Fruit fly (Drosophila melanogaster) whole organism, wandering third instar larva: ENCODE measurements around the gene GIIIspla2.

ENCODE experiments used
- Abd-B ChIP-seq: fragments of >200 bp; optimal IDR thresholded peaks from 2 replicates; lab custom pipeline; 2017; ENCODE audit warnings: missing biosample characterization, missing genetic modification characterization
- CG32264 ChIP-seq: fragments of 200-800 bp; sonication (Bioruptor generic); optimal IDR thresholded peaks from 2 replicates; lab custom pipeline; 2016; ENCODE audit warnings: missing biosample characterization, missing genetic modification characterization
- CG9705 ChIP-seq: fragments of 200-800 bp; sonication (Bioruptor generic); optimal IDR thresholded peaks from 2 replicates; lab custom pipeline; 2018; ENCODE audit warnings: missing biosample characterization, mild to moderate bottlenecking, missing genetic modification characterization
- CrebA ChIP-seq: fragments of 200-800 bp; sonication (Bioruptor generic); optimal IDR thresholded peaks from 2 replicates; lab custom pipeline; 2016; ENCODE audit warnings: missing biosample characterization, mild to moderate bottlenecking, missing genetic modification characterization, borderline replicate concordance
- Dfd ChIP-seq: fragments of >200 bp; optimal IDR thresholded peaks from 2 replicates; lab custom pipeline; 2017; ENCODE audit warnings: missing biosample characterization, missing genetic modification characterization
- Dif ChIP-seq: fragments of 200-275, 200-300 bp; sonication (Bioruptor generic); optimal IDR thresholded peaks from 2 replicates; lab custom pipeline; 2018; ENCODE audit warnings: missing biosample characterization, missing genetic modification characterization; ENCODE audit not compliant: partially characterized antibody
- GATAd ChIP-seq: sonication (Bioruptor generic); optimal IDR thresholded peaks from 2 replicates; lab custom pipeline; 2016; ENCODE audit warnings: missing biosample characterization, missing genetic modification characterization
- HLH106 ChIP-seq: fragments of 200-800 bp; optimal IDR thresholded peaks from 3 replicates; lab custom pipeline; 2019; ENCODE audit warnings: missing biosample characterization, mild to moderate bottlenecking, missing genetic modification characterization, moderate library complexity
- Hnf4 ChIP-seq: fragments of 200-800 bp; sonication (Bioruptor generic); optimal IDR thresholded peaks from 2 replicates; lab custom pipeline; 2016; ENCODE audit warnings: missing biosample characterization, mild to moderate bottlenecking, missing genetic modification characterization
- Hr78 ChIP-seq: fragments of >200 bp; optimal IDR thresholded peaks from 2 replicates; lab custom pipeline; 2017; ENCODE audit warnings: missing biosample characterization, missing genetic modification characterization
- Hr83 ChIP-seq: fragments of 200-300 bp; sonication (Bioruptor generic); optimal IDR thresholded peaks from 2 replicates; lab custom pipeline; 2016; ENCODE audit warnings: missing biosample characterization, mild to moderate bottlenecking, missing genetic modification characterization, moderate library complexity; ENCODE audit not compliant: poor library complexity, severe bottlenecking
- Jra ChIP-seq: sonication (Bioruptor generic); optimal IDR thresholded peaks from 2 replicates; lab custom pipeline; 2016; ENCODE audit warnings: missing biosample characterization, missing genetic modification characterization
- Mio ChIP-seq: sonication (Bioruptor generic); optimal IDR thresholded peaks from 2 replicates; lab custom pipeline; 2016; ENCODE audit warnings: missing biosample characterization, missing genetic modification characterization
- Myc ChIP-seq: fragments of >200 bp; optimal IDR thresholded peaks from 2 replicates; lab custom pipeline; 2017
- N ChIP-seq: fragments of >200 bp; optimal IDR thresholded peaks from 2 replicates; lab custom pipeline; 2018; ENCODE audit warnings: missing biosample characterization, missing external identifiers, missing genetic modification characterization
- OdsH ChIP-seq: fragments of 200-800 bp; sonication (Bioruptor generic); optimal IDR thresholded peaks from 2 replicates; lab custom pipeline; 2016; ENCODE audit warnings: missing biosample characterization, mild to moderate bottlenecking, missing genetic modification characterization
- Rel ChIP-seq, 2 experiments: fragments of 200-800 bp; sonication (Bioruptor generic) in 1 of 2; optimal IDR thresholded peaks; 2 replicates in 1 of 2; 3 replicates in 1 of 2; lab custom pipeline; 2016 to 2019; ENCODE audit warnings: mild to moderate bottlenecking in 2 of 2, missing biosample characterization in 2 of 2, missing genetic modification characterization in 2 of 2, moderate library complexity in 1 of 2
- Sp1 ChIP-seq: fragments of 200-800 bp; sonication (Bioruptor generic); optimal IDR thresholded peaks from 3 replicates; lab custom pipeline; 2019; ENCODE audit warnings: missing biosample characterization, mild to moderate bottlenecking, missing genetic modification characterization, moderate library complexity
- Vsx2 ChIP-seq: fragments of 200-300, 225-300 bp; sonication (Bioruptor generic); optimal IDR thresholded peaks from 2 replicates; lab custom pipeline; 2018; ENCODE audit warnings: missing biosample characterization, missing genetic modification characterization; ENCODE audit not compliant: partially characterized antibody
- br ChIP-seq: fragments of 200-800 bp; sonication (Bioruptor generic); optimal IDR thresholded peaks from 2 replicates; lab custom pipeline; 2016; ENCODE audit warnings: missing biosample characterization, missing genetic modification characterization
- brk ChIP-seq: fragments of 200-800 bp; sonication (Bioruptor generic); optimal IDR thresholded peaks from 2 replicates; lab custom pipeline; 2016; ENCODE audit warnings: missing biosample characterization, mild to moderate bottlenecking, missing genetic modification characterization
- dl ChIP-seq, 2 experiments: fragments of 175-275, 200-275 bp in 1 of 2; fragments of 200-275 bp in 1 of 2; sonication (Bioruptor generic); optimal IDR thresholded peaks; lab custom pipeline; 2018; ENCODE audit warnings: mild to moderate bottlenecking in 2 of 2, missing biosample characterization in 2 of 2, missing genetic modification characterization in 2 of 2, moderate library complexity in 2 of 2; ENCODE audit not compliant: partially characterized antibody in 2 of 2, insufficient read depth in 1 of 2
- dmrt93B ChIP-seq: fragments of 200-800 bp; sonication (Bioruptor generic); optimal IDR thresholded peaks from 2 replicates; lab custom pipeline; 2018; ENCODE audit warnings: missing biosample characterization, mild to moderate bottlenecking, missing genetic modification characterization
- ey ChIP-seq: fragments of 200-800 bp; sonication (Bioruptor generic); optimal IDR thresholded peaks from 2 replicates; lab custom pipeline; 2016; ENCODE audit warnings: missing biosample characterization, missing genetic modification characterization
- foxo ChIP-seq, 2 experiments: fragments of 200-800 bp; sonication (Bioruptor generic); optimal IDR thresholded peaks; 2 replicates in 1 of 2; 3 replicates in 1 of 2; lab custom pipeline; 2016 to 2017; ENCODE audit warnings: missing biosample characterization in 2 of 2, missing genetic modification characterization in 2 of 2
- fru ChIP-seq: fragments of 200-800 bp; sonication (Bioruptor generic); optimal IDR thresholded peaks from 3 replicates; lab custom pipeline; 2016; ENCODE audit warnings: missing biosample characterization, mild to moderate bottlenecking, missing genetic modification characterization
- h ChIP-seq: fragments of 200-800 bp; sonication (Bioruptor generic); optimal IDR thresholded peaks from 3 replicates; lab custom pipeline; 2016; ENCODE audit warnings: missing biosample characterization, mild to moderate bottlenecking, missing genetic modification characterization
- jim ChIP-seq: fragments of 175-275, 200-325 bp; sonication (Bioruptor generic); optimal IDR thresholded peaks from 2 replicates; lab custom pipeline; 2016; ENCODE audit warnings: missing biosample characterization, mild to moderate bottlenecking, missing genetic modification characterization
- lola ChIP-seq: fragments of >200 bp; optimal IDR thresholded peaks from 2 replicates; lab custom pipeline; 2017; ENCODE audit warnings: missing biosample characterization, missing genetic modification characterization
- pan ChIP-seq: fragments of >200 bp; optimal IDR thresholded peaks from 2 replicates; lab custom pipeline; 2017
- psq ChIP-seq: fragments of 200-800 bp; sonication (Bioruptor generic); optimal IDR thresholded peaks from 3 replicates; lab custom pipeline; 2017; ENCODE audit warnings: missing biosample characterization, mild to moderate bottlenecking, missing genetic modification characterization, moderate library complexity
- rgr ChIP-seq: fragments of 200-800 bp; sonication (Bioruptor generic); optimal IDR thresholded peaks from 3 replicates; lab custom pipeline; 2016; ENCODE audit warnings: missing biosample characterization, mild to moderate bottlenecking, missing genetic modification characterization
- sage ChIP-seq: fragments of 200-800 bp; sonication (Bioruptor generic); optimal IDR thresholded peaks from 2 replicates; lab custom pipeline; 2016; ENCODE audit warnings: missing biosample characterization, mild to moderate bottlenecking, missing genetic modification characterization
- sv ChIP-seq: fragments of 200-800 bp; sonication (Bioruptor generic); optimal IDR thresholded peaks from 3 replicates; lab custom pipeline; 2016; ENCODE audit warnings: missing biosample characterization, missing genetic modification characterization
- tai ChIP-seq: sonication (Bioruptor generic); optimal IDR thresholded peaks from 2 replicates; lab custom pipeline; 2016; ENCODE audit warnings: missing biosample characterization, missing genetic modification characterization
- usp ChIP-seq: fragments of >200 bp; optimal IDR thresholded peaks from 2 replicates; lab custom pipeline; 2017; ENCODE audit warnings: missing biosample characterization, missing genetic modification characterization
- woc ChIP-seq: sonication (Bioruptor generic); optimal IDR thresholded peaks from 2 replicates; lab custom pipeline; 2016; ENCODE audit warnings: missing biosample characterization, mild to moderate bottlenecking, missing genetic modification characterization

GIIIspla2 gene

dm6 chrX:8157294-8157693 lies at the start of gene GIIIspla2, which contains the start of gene Traf6:
TSS of gene GIIIspla2 (plus strand) at chrX:8157628.
TSS of gene Traf6 (minus strand) at chrX:8157386.
- TF ChIP-seq Vsx2 (GFP tag; lab: Kevin White, UChicago) (no peak), lola (GFP tag; lab: Kevin White, UChicago) (no peak), woc (GFP tag; lab: Kevin White, UChicago) (peak; percentile 62), GATAd (GFP tag; lab: Kevin White, UChicago) (peak; percentile 11), Hnf4 (no peak), h (GFP tag; lab: Kevin White, UChicago) (peak; percentile 75), fru (GFP tag; lab: Kevin White, UChicago) (peak; percentile 80), br (GFP tag; lab: Kevin White, UChicago) (peak; percentile 0), ey (GFP tag; lab: Kevin White, UChicago) (peak; percentile 64), Rel (GFP tag; optimal IDR thresholded peaks at IDR 0.05; lab: Kevin White, UChicago) (no peak), Rel (tag; optimal IDR thresholded peaks at IDR 0.05; lab: Kevin White, UChicago) (peak; percentile 59), foxo (GFP tag; optimal IDR thresholded peaks at IDR 0.05; lab: Kevin White, UChicago) (peak in 1 of 2 experiments; percentile 74), Jra (peak; percentile 65), Myc (lab: Kevin White, UChicago) (peak; percentile 67), HLH106 (peak; percentile 86), sv (GFP tag; lab: Kevin White, UChicago) (peak; percentile 54), psq (GFP tag; lab: Kevin White, UChicago) (peak; percentile 59), Hr78 (GFP tag; lab: Kevin White, UChicago) (no peak), Sp1 (peak; percentile 79), usp (GFP tag; lab: Kevin White, UChicago) (no peak), CG9705 (GFP tag; lab: Kevin White, UChicago) (peak; percentile 81), brk (GFP tag; lab: Kevin White, UChicago) (no peak), OdsH (GFP tag; lab: Kevin White, UChicago) (peak; percentile 60), Hr83 (GFP tag; lab: Kevin White, UChicago) (peak; percentile 27), CG32264 (GFP tag; lab: Kevin White, UChicago) (peak; percentile 32), rgr (GFP tag; lab: Kevin White, UChicago) (peak; percentile 84), pan (lab: Kevin White, UChicago) (no peak)
- TF ChIP-seq, all 38 proteins: peak for 19

- TF ChIP-seq sv (GFP tag; lab: Kevin White, UChicago) (no peak), Rel (GFP tag; optimal IDR thresholded peaks at IDR 0.05; lab: Kevin White, UChicago) (no peak), Rel (tag; optimal IDR thresholded peaks at IDR 0.05; lab: Kevin White, UChicago) (no peak), Myc (lab: Kevin White, UChicago) (no peak), tai (GFP tag; lab: Kevin White, UChicago) (no peak), Hr83 (GFP tag; lab: Kevin White, UChicago) (no peak), foxo (GFP tag; optimal IDR thresholded peaks at IDR 0.05; lab: Kevin White, UChicago) (no peak), jim (GFP tag; lab: Kevin White, UChicago) (no peak)
Measured at dm6 chrX:8107936-8108335, 49.5 kb upstream of the GIIIspla2 start.

- TF ChIP-seq sage (GFP tag; lab: Kevin White, UChicago) (no peak), Rel (GFP tag; optimal IDR thresholded peaks at IDR 0.05; lab: Kevin White, UChicago) (no peak), Rel (tag; optimal IDR thresholded peaks at IDR 0.05; lab: Kevin White, UChicago) (peak; percentile 62)
Measured at dm6 chrX:8110984-8111383, 46.4 kb upstream of the GIIIspla2 start.

dm6 chrX:8112715-8113114 lies 44.7 kb upstream of the GIIIspla2 start:
- TF ChIP-seq dl (GFP tag; optimal IDR thresholded peaks at IDR 0.05; lab: Kevin White, UChicago; ENCODE audit: insufficient read depth in 1 of 2, partially characterized antibody in 2 of 2) (no peak), sage (GFP tag; lab: Kevin White, UChicago) (no peak), Sp1 (peak; percentile 27), Dfd (GFP tag; lab: Kevin White, UChicago) (peak; percentile 40), br (GFP tag; lab: Kevin White, UChicago) (no peak), Jra (no peak), tai (GFP tag; lab: Kevin White, UChicago) (no peak), Rel (GFP tag; optimal IDR thresholded peaks at IDR 0.05; lab: Kevin White, UChicago) (no peak), Rel (tag; optimal IDR thresholded peaks at IDR 0.05; lab: Kevin White, UChicago) (no peak), Dif (GFP tag; lab: Kevin White, UChicago) (no peak), lola (GFP tag; lab: Kevin White, UChicago) (no peak), foxo (GFP tag; optimal IDR thresholded peaks at IDR 0.05; lab: Kevin White, UChicago) (peak in 1 of 2 experiments; percentile 58), Hr78 (GFP tag; lab: Kevin White, UChicago) (no peak), h (GFP tag; lab: Kevin White, UChicago) (peak; percentile 11), Abd-B (GFP tag; lab: Kevin White, UChicago) (no peak), CrebA (GFP tag; lab: Kevin White, UChicago) (no peak), Mio (no peak), Hnf4 (no peak), pan (lab: Kevin White, UChicago) (no peak), jim (GFP tag; lab: Kevin White, UChicago) (no peak), rgr (GFP tag; lab: Kevin White, UChicago) (peak; percentile 32), Hr83 (GFP tag; lab: Kevin White, UChicago) (no peak), HLH106 (no peak), psq (GFP tag; lab: Kevin White, UChicago) (no peak), usp (GFP tag; lab: Kevin White, UChicago) (no peak), fru (GFP tag; lab: Kevin White, UChicago) (peak; percentile 62), OdsH (GFP tag; lab: Kevin White, UChicago) (peak; percentile 20), Myc (lab: Kevin White, UChicago) (no peak), CG32264 (GFP tag; lab: Kevin White, UChicago) (no peak), sv (GFP tag; lab: Kevin White, UChicago) (no peak), GATAd (GFP tag; lab: Kevin White, UChicago) (no peak), ey (GFP tag; lab: Kevin White, UChicago) (peak; percentile 53), Vsx2 (GFP tag; lab: Kevin White, UChicago) (no peak), dmrt93B (GFP tag; lab: Kevin White, UChicago) (no peak), N (no peak)
